Worm (Caenorhabditis elegans) whole organism, mixed stage, embryonic: ENCODE results near the gene srg-51.
"Not testable (repeated sequence)": the region's sequence is repeated elsewhere in the genome, so short reads cannot be mapped to it uniquely, and the experiment has no call there.

ENCODE experiments used
- M03D4.4 ChIP-seq: sonication (generic microtip); optimal IDR thresholded peaks from 2 replicates; lab custom pipeline; 2017; ENCODE audit warnings: mild to moderate bottlenecking, missing genetic modification characterization, missing compliant biosample characterization
- bed-3 ChIP-seq: fragments of 200-800 bp; sonication (Bioruptor generic); optimal IDR thresholded peaks from 3 replicates; lab custom pipeline; 2018; ENCODE audit warnings: mild to moderate bottlenecking, missing genetic modification characterization, moderate library complexity, missing compliant biosample characterization
- ceh-39 ChIP-seq: fragments of 150-350 bp; optimal IDR thresholded peaks from 2 replicates; lab custom pipeline; 2014; ENCODE audit warnings: missing biosample characterization, missing genetic modification characterization
- ceh-43 ChIP-seq: fragments of 200-800 bp; sonication (Bioruptor generic); optimal IDR thresholded peaks from 2 replicates; lab custom pipeline; 2018; ENCODE audit warnings: mild to moderate bottlenecking, missing genetic modification characterization, moderate library complexity, missing compliant biosample characterization
- ceh-83 ChIP-seq: fragments of 200-800 bp; sonication (Bioruptor generic); optimal IDR thresholded peaks from 2 replicates; lab custom pipeline; 2018; ENCODE audit warnings: mild to moderate bottlenecking, missing genetic modification characterization, missing compliant biosample characterization
- cnd-1 ChIP-seq: fragments of 200-800 bp; sonication (Bioruptor generic); optimal IDR thresholded peaks from 2 replicates; lab custom pipeline; 2018; ENCODE audit warnings: mild to moderate bottlenecking, missing genetic modification characterization, missing compliant biosample characterization
- drap-1 ChIP-seq: fragments of 200-800 bp; sonication (Bioruptor generic); optimal IDR thresholded peaks from 3 replicates; lab custom pipeline; 2018; ENCODE audit warnings: mild to moderate bottlenecking, missing genetic modification characterization, missing compliant biosample characterization
- elt-1 ChIP-seq: sonication (generic microtip); optimal IDR thresholded peaks from 2 replicates; lab custom pipeline; 2017; ENCODE audit warnings: missing genetic modification characterization, mild to moderate bottlenecking, missing compliant biosample characterization, antibody characterized with exemption, moderate library complexity, borderline replicate concordance; ENCODE audit not compliant: insufficient read depth
- elt-3 ChIP-seq: fragments of 150-350 bp; optimal IDR thresholded peaks from 2 replicates; lab custom pipeline; 2014; ENCODE audit warnings: missing biosample characterization, missing genetic modification characterization
- flh-1 ChIP-seq: fragments of 200-800 bp; sonication (Bioruptor generic); optimal IDR thresholded peaks from 2 replicates; lab custom pipeline; 2018; ENCODE audit warnings: mild to moderate bottlenecking, missing genetic modification characterization, moderate library complexity, missing compliant biosample characterization
- ham-2 ChIP-seq: fragments of 200-800 bp; sonication (Bioruptor generic); optimal IDR thresholded peaks from 2 replicates; lab custom pipeline; 2018; ENCODE audit warnings: mild to moderate bottlenecking, missing genetic modification characterization, missing compliant biosample characterization
- lin-13 ChIP-seq: fragments of 150-350 bp; optimal IDR thresholded peaks from 2 replicates; lab custom pipeline; 2014; ENCODE audit warnings: missing biosample characterization, missing genetic modification characterization
- lin-32 ChIP-seq: fragments of 200-800 bp; sonication (Bioruptor generic); optimal IDR thresholded peaks from 2 replicates; lab custom pipeline; 2018; ENCODE audit warnings: mild to moderate bottlenecking, missing genetic modification characterization, missing compliant biosample characterization
- lsy-2 ChIP-seq: fragments of 150-350 bp; optimal IDR thresholded peaks from 2 replicates; lab custom pipeline; 2014; ENCODE audit warnings: missing biosample characterization, missing genetic modification characterization
- mep-1 ChIP-seq: fragments of 150-350 bp; optimal IDR thresholded peaks from 2 replicates; lab custom pipeline; 2017; ENCODE audit warnings: missing biosample characterization, missing genetic modification reagents, missing genetic modification characterization, inconsistent platforms
- mls-2 ChIP-seq: sonication (generic microtip); optimal IDR thresholded peaks from 2 replicates; lab custom pipeline; 2016; ENCODE audit warnings: mild to moderate bottlenecking, missing genetic modification characterization, moderate library complexity, missing compliant biosample characterization
- nhr-12 ChIP-seq: fragments of 150-350 bp; optimal IDR thresholded peaks from 2 replicates; lab custom pipeline; 2014; ENCODE audit warnings: missing biosample characterization, missing genetic modification characterization
- nhr-2 ChIP-seq: fragments of 150-350 bp; optimal IDR thresholded peaks from 2 replicates; lab custom pipeline; 2014; ENCODE audit warnings: missing biosample characterization, missing genetic modification characterization
- nhr-237 ChIP-seq: fragments of 150-350 bp; optimal IDR thresholded peaks from 2 replicates; lab custom pipeline; 2014; ENCODE audit warnings: missing biosample characterization, missing genetic modification characterization
- nhr-28 ChIP-seq: fragments of 150-350 bp; optimal IDR thresholded peaks from 2 replicates; lab custom pipeline; 2014; ENCODE audit warnings: missing biosample characterization, missing genetic modification characterization
- nhr-76 ChIP-seq: sonication (generic microtip); optimal IDR thresholded peaks from 2 replicates; lab custom pipeline; 2017; ENCODE audit warnings: missing biosample characterization, missing genetic modification characterization
- pha-4 ChIP-seq: fragments of 150-350 bp; optimal IDR thresholded peaks from 2 replicates; lab custom pipeline; 2018; ENCODE audit warnings: missing biosample characterization, missing genetic modification reagents, missing genetic modification characterization
- sem-2 ChIP-seq: fragments of 200-800 bp; sonication (Bioruptor generic); optimal IDR thresholded peaks from 2 replicates; lab custom pipeline; 2018; ENCODE audit warnings: mild to moderate bottlenecking, missing genetic modification characterization, missing compliant biosample characterization
- snpc-4 ChIP-seq: fragments of 150-350 bp; optimal IDR thresholded peaks from 2 replicates; lab custom pipeline; 2014; ENCODE audit warnings: missing biosample characterization, missing genetic modification characterization
- sptf-1 ChIP-seq: sonication (generic microtip); optimal IDR thresholded peaks from 2 replicates; lab custom pipeline; 2017; ENCODE audit warnings: mild to moderate bottlenecking, missing genetic modification characterization, moderate library complexity, missing compliant biosample characterization
- unc-120 ChIP-seq: sonication (generic microtip); optimal IDR thresholded peaks from 2 replicates; lab custom pipeline; 2017; ENCODE audit warnings: missing genetic modification characterization, missing compliant biosample characterization; ENCODE audit not compliant: poor library complexity, severe bottlenecking
- unc-39 ChIP-seq: fragments of 150-350 bp; optimal IDR thresholded peaks from 2 replicates; lab custom pipeline; 2014; ENCODE audit warnings: missing biosample characterization, missing genetic modification characterization
- unc-62 ChIP-seq: fragments of 150-350 bp; optimal IDR thresholded peaks from 2 replicates; lab custom pipeline; 2014; ENCODE audit warnings: missing biosample characterization, missing genetic modification reagents, missing genetic modification characterization
- zip-8 ChIP-seq: fragments of 150-350 bp; optimal IDR thresholded peaks from 2 replicates; lab custom pipeline; 2014; ENCODE audit warnings: missing biosample characterization, missing genetic modification characterization
- ztf-11 ChIP-seq: fragments of 150-350 bp; optimal IDR thresholded peaks from 2 replicates; lab custom pipeline; 2014; ENCODE audit warnings: missing biosample characterization, missing genetic modification characterization

Gene srg-51

DNA sequence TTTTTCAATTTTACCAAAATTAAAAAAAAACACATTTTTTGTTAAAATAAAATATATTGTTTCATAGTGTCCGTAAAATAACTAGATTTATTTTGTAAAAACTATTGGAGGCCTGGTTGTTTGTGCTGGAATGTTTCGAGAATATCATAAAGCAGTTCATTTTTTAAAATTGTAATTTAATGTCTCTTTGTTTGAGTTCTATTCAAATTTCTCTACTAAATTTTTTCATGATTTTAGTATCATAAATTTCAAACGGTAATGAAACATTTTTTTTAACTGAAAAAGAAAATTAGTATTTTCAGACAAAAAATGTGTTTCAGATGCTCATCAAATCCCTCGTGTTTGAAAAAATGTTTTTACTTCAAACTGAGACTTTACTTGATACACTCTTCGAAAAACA, 24.9 kb upstream of the srg-51 start:
- TF ChIP-seq bed-3 (GFP tag; lab: Kevin White, UChicago) = no peak
- no peak for TF ChIP-seq unc-62
- TF ChIP-seq mep-1 (tag; lab: Kevin White, UChicago) = no peak

DNA sequence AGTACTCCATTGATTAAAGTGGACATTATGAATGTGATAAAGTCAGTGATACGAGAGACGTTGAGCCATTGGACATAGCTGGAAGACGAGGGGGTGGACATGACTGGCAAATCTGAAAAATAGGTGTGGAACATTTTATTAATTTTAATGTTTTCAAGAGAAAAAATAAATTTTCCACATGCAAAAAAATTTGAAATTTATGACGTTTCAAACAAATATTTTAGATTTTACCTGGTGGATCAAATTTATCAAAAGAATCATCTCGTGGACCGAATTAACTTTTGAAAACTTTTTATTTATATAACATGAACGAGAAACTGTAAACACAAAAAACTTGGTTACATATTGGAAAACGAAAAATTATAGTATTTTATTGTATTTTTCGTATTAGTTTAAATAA, 6.4 kb upstream of the srg-51 start, which contains the start of gene str-78:
Gene str-78 (minus strand): TSS at position 101 of the 400 bp plus-strand sequence.
- TF ChIP-seq nhr-2 (tag; lab: Kevin White, UChicago) (no peak), mls-2 (tag; lab: Kevin White, UChicago) (no peak), mep-1 (tag; lab: Kevin White, UChicago) (no peak), unc-62 (no peak), lsy-2 (no peak), nhr-237 (tag; lab: Kevin White, UChicago) (no peak), zip-8 (tag; lab: Kevin White, UChicago) (no peak), lin-13 (tag; lab: Kevin White, UChicago) (no peak), ceh-43 (GFP tag; lab: Kevin White, UChicago) (no peak), lin-32 (GFP tag; lab: Kevin White, UChicago) (no peak), flh-1 (no peak), sptf-1 (no peak), ztf-11 (tag; lab: Kevin White, UChicago) (no peak), ceh-83 (GFP tag; lab: Kevin White, UChicago) (no peak)
- TF ChIP-seq, all 35 proteins: peak for 0

DNA sequence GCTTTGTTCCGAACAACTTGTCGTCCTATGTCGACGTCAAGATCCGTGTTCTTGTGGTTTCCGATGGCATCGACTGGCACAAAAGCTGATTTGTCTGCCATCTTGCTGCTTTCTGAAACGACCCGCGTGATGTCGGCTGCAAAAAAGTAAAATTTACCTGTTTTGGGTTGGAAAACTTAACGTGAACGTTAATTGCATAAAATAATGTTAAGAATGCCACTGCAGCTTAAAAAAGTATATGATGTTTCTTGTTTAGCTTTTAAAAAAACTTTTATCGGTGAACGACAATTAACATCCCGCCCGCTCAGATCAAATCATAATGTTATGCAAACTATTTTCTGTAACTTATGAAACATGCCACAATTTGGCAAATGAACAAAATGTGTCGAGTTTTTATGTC, 6.8 kb downstream of the srg-51 start, which contains the start of gene M199.8:
Gene M199.8 (minus strand): TSS at position 101 of the 400 bp plus-strand sequence.
- TF ChIP-seq lin-13 (tag; lab: Kevin White, UChicago); elt-3 (tag; lab: Kevin White, UChicago); pha-4: not testable (repeated sequence)

DNA sequence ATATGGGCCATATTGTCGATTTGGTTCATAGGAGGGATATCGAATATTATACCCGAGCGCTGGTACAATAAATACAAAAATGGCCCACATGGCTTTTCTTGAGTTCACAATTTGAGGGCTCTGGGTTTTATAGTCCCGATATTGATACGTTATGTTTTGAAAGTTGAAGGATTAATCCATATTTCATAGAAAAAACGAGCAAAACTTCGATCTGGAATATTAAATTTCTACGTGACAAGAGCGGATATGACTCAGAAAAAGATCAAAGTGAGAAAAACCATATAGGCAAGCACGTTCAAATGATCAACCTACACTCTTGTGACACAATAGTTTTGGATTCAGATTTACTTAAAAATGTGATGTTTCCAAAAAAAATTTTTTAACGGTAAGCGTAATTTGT, 9.0 kb downstream of the srg-51 start, which contains the start of gene col-135:
Gene col-135 (minus strand): TSS at position 101 of the 400 bp plus-strand sequence.
- TF ChIP-seq elt-3 (tag; lab: Kevin White, UChicago) (no peak), sem-2 (GFP tag; lab: Kevin White, UChicago) (no peak), M03D4.4 (tag; lab: Kevin White, UChicago) (no peak), unc-39 (tag; lab: Kevin White, UChicago) (no peak), drap-1 (GFP tag; lab: Kevin White, UChicago) (no peak), ceh-43 (GFP tag; lab: Kevin White, UChicago) (no peak), nhr-76 (tag; lab: Kevin White, UChicago) (no peak)
- TF ChIP-seq, all 35 proteins: peak for 0

DNA sequence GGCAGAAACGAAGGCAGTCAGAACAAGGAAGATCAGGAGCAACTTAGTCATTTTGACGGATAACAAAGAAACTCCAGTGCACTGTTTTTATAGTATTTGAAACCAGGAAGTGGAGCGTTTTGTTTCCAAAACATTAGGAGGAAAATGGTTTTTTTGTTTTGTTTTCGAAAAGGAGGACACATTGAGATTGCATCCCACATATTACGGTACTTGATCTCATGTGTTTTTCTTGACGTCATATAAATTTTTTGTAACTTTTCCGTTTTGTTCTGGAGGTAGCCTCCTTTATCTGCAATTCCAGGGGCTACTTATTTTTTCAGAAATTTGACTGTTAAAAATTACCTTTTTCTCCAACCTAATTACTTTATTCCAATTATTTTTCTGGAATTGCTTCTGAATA, 13.0 kb downstream of the srg-51 start, which contains the start of gene M199.9:
Gene M199.9 (minus strand): TSS at position 101 of the 400 bp plus-strand sequence.
- TF ChIP-seq lsy-2 (no peak), nhr-2 (tag; lab: Kevin White, UChicago) (no peak), nhr-28 (tag; lab: Kevin White, UChicago) (no peak), M03D4.4 (tag; lab: Kevin White, UChicago) (no peak), mep-1 (tag; lab: Kevin White, UChicago) (no peak), lin-32 (GFP tag; lab: Kevin White, UChicago) (no peak), ham-2 (GFP tag; lab: Kevin White, UChicago) (no peak), nhr-12 (tag; lab: Kevin White, UChicago) (no peak), cnd-1 (tag; lab: Kevin White, UChicago) (no peak), elt-3 (tag; lab: Kevin White, UChicago) (no peak), pha-4 (no peak), elt-1 (tag; lab: Kevin White, UChicago) (no peak), sem-2 (GFP tag; lab: Kevin White, UChicago) (no peak), lin-13 (tag; lab: Kevin White, UChicago) (no peak), snpc-4 (tag; lab: Kevin White, UChicago) (no peak), zip-8 (tag; lab: Kevin White, UChicago) (no peak), flh-1 (no peak), ceh-39 (no peak), nhr-237 (tag; lab: Kevin White, UChicago) (no peak)

DNA sequence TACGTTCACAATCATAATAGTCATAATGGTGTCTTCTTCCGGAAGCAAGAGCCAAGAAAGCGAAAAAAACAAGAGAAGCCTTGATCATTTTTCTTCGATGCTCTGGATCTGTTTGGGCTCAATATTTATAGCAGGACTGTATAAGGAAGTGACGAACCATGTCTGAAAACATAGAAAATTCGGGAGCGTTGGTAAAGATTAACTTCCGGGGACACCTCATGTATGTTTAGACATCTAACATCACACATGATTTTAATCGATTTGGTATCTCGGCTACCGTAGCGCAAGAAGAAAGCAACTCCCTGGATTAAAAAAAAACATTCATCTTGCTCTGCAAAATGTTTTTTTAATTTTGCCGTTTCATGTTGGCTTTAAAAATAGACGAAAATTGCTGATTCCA, 14.7 kb downstream of the srg-51 start, which contains the start of gene clec-190:
Gene clec-190 (minus strand): TSS at position 101 of the 400 bp plus-strand sequence.
- TF ChIP-seq lsy-2 = no peak
- no peak for TF ChIP-seq zip-8 (tag; lab: Kevin White, UChicago)
- no peak for TF ChIP-seq ceh-83 (GFP tag; lab: Kevin White, UChicago)
- TF ChIP-seq lin-32 (GFP tag; lab: Kevin White, UChicago) = no peak
- no peak for TF ChIP-seq unc-120
- no peak for TF ChIP-seq snpc-4 (tag; lab: Kevin White, UChicago)
- TF ChIP-seq, all 35 proteins: peak for 0
